Worm (Caenorhabditis elegans): Measurements from ENCODE around the gene bath-9.

Gene bath-9

ce11 chrII:3376789-3377188 is at the start of gene bath-9:
Gene bath-9 (plus strand): TSS chrII:3377089.
- TF ChIP-seq jun-1 (tag; optimal IDR thresholded peaks at IDR 0.05) (no peak), ztf-11 (tag; optimal IDR thresholded peaks at IDR 0.05) (no peak), alr-1 (tag; optimal IDR thresholded peaks at IDR 0.05; ENCODE audit: borderline replicate concordance) (no peak), irx-1 (tag; optimal IDR thresholded peaks at IDR 0.05) (no peak), nhr-12 (tag; optimal IDR thresholded peaks at IDR 0.05) (no peak), ceh-8 (GFP tag; optimal IDR thresholded peaks at IDR 0.05) (no peak), ceh-88 (GFP tag; IDR thresholded peaks at IDR 0.05) (no peak), sup-37 (GFP tag; optimal IDR thresholded peaks at IDR 0.05) (no peak), fos-1 (tag; optimal IDR thresholded peaks at IDR 0.05) (no peak), mdl-1 (tag; optimal IDR thresholded peaks at IDR 0.05) (no peak), ama-1 (optimal IDR thresholded peaks at IDR 0.05) (no peak), hlh-17 (GFP tag; optimal IDR thresholded peaks at IDR 0.05; ENCODE audit: borderline replicate concordance) (no peak), nhr-84 (tag; optimal IDR thresholded peaks at IDR 0.05) (no peak), elt-3 (tag; optimal IDR thresholded peaks at IDR 0.05) (no peak), hpl-2 (GFP tag; optimal IDR thresholded peaks at IDR 0.05) (no peak)

ce11 chrII:3327104-3327503 is 49.8 kb upstream of the bath-9 start, which contains the start of gene Y46D2A.3:
Gene Y46D2A.3 (minus strand): TSS chrII:3327204.
- TF ChIP-seq lin-35 (GFP tag; optimal IDR thresholded peaks at IDR 0.05) (no peak), blmp-1 (tag; optimal IDR thresholded peaks at IDR 0.05) (no peak), ztf-11 (tag; optimal IDR thresholded peaks at IDR 0.05) (no peak), efl-3 (GFP tag; optimal IDR thresholded peaks at IDR 0.05) (no peak)

- TF ChIP-seq skn-1 (tag; optimal IDR thresholded peaks at IDR 0.05): no peak
- TF ChIP-seq lin-13 (GFP tag; optimal IDR thresholded peaks at IDR 0.05): no peak
- TF ChIP-seq nhr-20 (tag; optimal IDR thresholded peaks at IDR 0.05): no peak
- no peak for TF ChIP-seq nhr-77 (tag; optimal IDR thresholded peaks at IDR 0.05)
- no peak for TF ChIP-seq tlp-1 (tag; optimal IDR thresholded peaks at IDR 0.05)
- TF ChIP-seq hlh-17 (GFP tag; optimal IDR thresholded peaks at IDR 0.05; ENCODE audit: borderline replicate concordance): no peak
Observed at ce11 chrII:3332039-3332438, 44.9 kb upstream of the bath-9 start, which contains the start of gene irld-27. Gene irld-27 (plus strand): TSS chrII:3332339.

ce11 chrII:3337039-3337438 is 39.9 kb upstream of the bath-9 start, which contains the start of gene F14D2.19:
Gene F14D2.19 (minus strand): TSS chrII:3337139.
- no peak for TF ChIP-seq lin-13 (GFP tag; optimal IDR thresholded peaks at IDR 0.05)
- no peak for TF ChIP-seq ceh-8 (GFP tag; optimal IDR thresholded peaks at IDR 0.05)
- TF ChIP-seq vab-15 (tag; optimal IDR thresholded peaks at IDR 0.05): no peak
- no peak for TF ChIP-seq lin-14 (GFP tag; optimal IDR thresholded peaks at IDR 0.05)
- TF ChIP-seq isw-1 (GFP tag; IDR thresholded peaks at IDR 0.05): no peak
- TF ChIP-seq lsy-2 (tag; optimal IDR thresholded peaks at IDR 0.05): no peak
- TF ChIP-seq unc-30 (tag; optimal IDR thresholded peaks at IDR 0.05): no peak
- TF ChIP-seq sup-37 (GFP tag; optimal IDR thresholded peaks at IDR 0.05): no peak
- no peak for TF ChIP-seq nhr-28 (tag; optimal IDR thresholded peaks at IDR 0.05)
- TF ChIP-seq ceh-88 (GFP tag; IDR thresholded peaks at IDR 0.05): no peak
- no peak for TF ChIP-seq mab-9 (GFP tag; IDR thresholded peaks at IDR 0.05)
- TF ChIP-seq nhr-85 (tag): no peak

ce11 chrII:3338556-3338955 is 38.3 kb upstream of the bath-9 start, which contains the start of gene F14D2.7:
Gene F14D2.7 (minus strand): TSS chrII:3338656.
- TF ChIP-seq egl-13 (tag; optimal IDR thresholded peaks at IDR 0.05) (no peak), nhr-19 (GFP tag; conservative IDR thresholded peaks at IDR 0.05) (no peak), lin-14 (GFP tag; optimal IDR thresholded peaks at IDR 0.05) (no peak), nhr-11 (tag; optimal IDR thresholded peaks at IDR 0.05) (no peak), lin-39 (tag; optimal IDR thresholded peaks at IDR 0.05) (no peak), lin-15B (tag; optimal IDR thresholded peaks at IDR 0.05) (no peak), Y116A8C.19 (tag; optimal IDR thresholded peaks at IDR 0.05; ENCODE audit: borderline replicate concordance) (no peak), unc-62 (GFP tag; optimal IDR thresholded peaks at IDR 0.05) (no peak), aha-1 (tag; optimal IDR thresholded peaks at IDR 0.05) (no peak), mab-9 (GFP tag; IDR thresholded peaks at IDR 0.05) (no peak), pax-3 (tag; optimal IDR thresholded peaks at IDR 0.05) (no peak), snu-23 (GFP tag; optimal IDR thresholded peaks at IDR 0.05) (no peak), lin-35 (GFP tag; optimal IDR thresholded peaks at IDR 0.05) (no peak), sptf-1 (tag; optimal IDR thresholded peaks at IDR 0.05) (no peak), snpc-4 (tag; optimal IDR thresholded peaks at IDR 0.05) (no peak), lsy-2 (tag; optimal IDR thresholded peaks at IDR 0.05) (no peak)

All from whole organism, L1 larva.